Fruit fly (Drosophila melanogaster) whole organism: ENCODE data around the gene CG5003.

Source experiments
- CG8478 ChIP-seq: fragments of >200 bp; optimal IDR thresholded peaks from 2 replicates; lab custom pipeline; 2018; ENCODE audit warnings: inconsistent platforms
- pan ChIP-seq: fragments of >200 bp; optimal IDR thresholded peaks from 2 replicates; lab custom pipeline; 2017
- psq ChIP-seq: fragments of >200 bp; optimal IDR thresholded peaks from 2 replicates; lab custom pipeline; 2017
- usp ChIP-seq: fragments of >200 bp; optimal IDR thresholded peaks from 2 replicates; lab custom pipeline; 2017; ENCODE audit warnings: missing biosample characterization, missing genetic modification characterization, mixed read lengths

- no peak for TF ChIP-seq CG8478 (lab: Kevin White, UChicago)
- TF ChIP-seq usp (GFP tag; lab: Kevin White, UChicago) = no peak
- no peak for TF ChIP-seq pan (lab: Kevin White, UChicago)
- TF ChIP-seq psq = no peak
Observed at dm6 chr3R:27945398-27945797, 29.1 kb upstream of the CG5003 start.
